Worm (Caenorhabditis elegans) whole organism, L1 larva: ENCODE measurements around the gene F47B7.3.

Source experiments
- aly-2 ChIP-seq: fragments of 150-350 bp; optimal IDR thresholded peaks from 2 replicates; lab custom pipeline; 2014; ENCODE audit warnings: missing biosample characterization, missing genetic modification characterization
- ceh-88 ChIP-seq: fragments of 200-800 bp; sonication (Bioruptor generic); IDR thresholded peaks from 2 replicates; pipeline ENCODE4 v1.3.6; 2022; ENCODE audit warnings: missing genetic modification characterization, missing compliant biosample characterization
- egl-27 ChIP-seq, 2 experiments: fragments of 150-350 bp in 1 of 2; sonication (generic microtip); optimal IDR thresholded peaks; 3 replicates each; lab custom pipeline; 2017 to 2018; ENCODE audit warnings: missing biosample characterization in 2 of 2, missing genetic modification characterization in 2 of 2, missing genetic modification reagents in 2 of 2
- jun-1 ChIP-seq: fragments of 150-350 bp; optimal IDR thresholded peaks from 2 replicates; lab custom pipeline; 2014; ENCODE audit warnings: missing biosample characterization, missing genetic modification reagents, missing genetic modification characterization
- nhr-11 ChIP-seq: fragments of 150-350 bp; optimal IDR thresholded peaks from 2 replicates; lab custom pipeline; 2014; ENCODE audit warnings: missing biosample characterization, missing genetic modification characterization
- unc-62 ChIP-seq: fragments of 150-350 bp; optimal IDR thresholded peaks from 2 replicates; lab custom pipeline; 2014; ENCODE audit warnings: missing biosample characterization, missing genetic modification reagents, missing genetic modification characterization
- unc-98 ChIP-seq: fragments of 200-800 bp; sonication (Bioruptor generic); IDR thresholded peaks from 2 replicates; pipeline ENCODE4 v1.3.6; 2022; ENCODE audit warnings: missing genetic modification characterization, missing compliant biosample characterization
- ztf-11 ChIP-seq, 2 experiments: sonication (generic microtip); optimal IDR thresholded peaks; 2 replicates each; lab custom pipeline; 2016 to 2017; ENCODE audit warnings: missing genetic modification characterization in 2 of 2, missing biosample characterization in 1 of 2, missing compliant biosample characterization in 1 of 2

DNA sequence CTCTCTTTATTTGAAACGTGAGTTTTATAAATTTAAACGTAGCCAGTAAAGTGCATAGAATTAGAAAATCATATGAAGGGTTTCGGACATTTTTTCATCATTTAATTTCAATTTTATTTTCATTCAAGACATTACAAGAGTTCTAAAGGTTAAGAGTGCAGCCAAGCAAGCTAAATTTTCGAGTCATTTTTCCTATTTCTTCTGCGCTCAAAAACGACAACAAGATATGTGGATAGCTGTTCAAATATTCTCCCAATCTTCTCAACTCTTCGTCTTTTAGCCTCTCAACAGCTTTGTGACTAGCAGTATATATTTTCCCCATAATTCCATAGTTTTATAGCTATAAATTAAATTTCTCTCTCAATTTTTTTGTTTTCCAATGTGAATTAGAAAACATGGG, 19.5 kb upstream of the F47B7.3 start:
- TF ChIP-seq jun-1, result no peak
- TF ChIP-seq ztf-11 (tag; optimal IDR thresholded peaks at IDR 0.05; lab: Kevin White, UChicago), result no peak
- TF ChIP-seq unc-98 (GFP tag; lab: Robert Waterston, UW), result no peak
- TF ChIP-seq nhr-11 (tag; lab: Kevin White, UChicago), result no peak
- TF ChIP-seq unc-62 (GFP tag; lab: Kevin White, UChicago), result no peak
- no peak for TF ChIP-seq egl-27 (tag; optimal IDR thresholded peaks at IDR 0.05; lab: Kevin White, UChicago)
- no peak for TF ChIP-seq ceh-88
- no peak for TF ChIP-seq aly-2 (tag; lab: Kevin White, UChicago)
